Worm (Caenorhabditis elegans) whole organism, L3 larva: ENCODE data around the gene ZK666.8.
A peak's percentile ranks its signal among the peaks of the same experiment; 100 is the strongest.

Experiments used
- R02D3.7 ChIP-seq: fragments of 150-350 bp; optimal IDR thresholded peaks from 2 replicates; lab custom pipeline; 2014; ENCODE audit warnings: missing biosample characterization, missing genetic modification characterization
- ZK546.5 ChIP-seq: sonication (generic microtip); optimal IDR thresholded peaks from 2 replicates; lab custom pipeline; 2017; ENCODE audit warnings: missing biosample characterization, missing genetic modification characterization
- aly-2 ChIP-seq: fragments of 150-350 bp; optimal IDR thresholded peaks from 2 replicates; lab custom pipeline; 2014; ENCODE audit warnings: missing biosample characterization, missing genetic modification characterization
- ama-1 ChIP-seq: fragments of 150-350 bp; optimal IDR thresholded peaks from 2 replicates; lab custom pipeline; 2018
- ceh-16 ChIP-seq: sonication (generic microtip); optimal IDR thresholded peaks from 2 replicates; lab custom pipeline; 2017; ENCODE audit warnings: missing biosample characterization, missing genetic modification characterization
- ceh-28 ChIP-seq: fragments of 150-350 bp; optimal IDR thresholded peaks from 2 replicates; lab custom pipeline; 2014; ENCODE audit warnings: missing biosample characterization, missing genetic modification reagents, missing genetic modification characterization
- ceh-82 ChIP-seq: fragments of 150-350 bp; optimal IDR thresholded peaks from 2 replicates; lab custom pipeline; 2014; ENCODE audit warnings: missing biosample characterization, missing genetic modification characterization
- ceh-9 ChIP-seq: sonication (generic microtip); optimal IDR thresholded peaks from 2 replicates; lab custom pipeline; 2018; ENCODE audit warnings: missing biosample characterization, missing genetic modification characterization
- daf-12 ChIP-seq: fragments of 150-350 bp; optimal IDR thresholded peaks from 2 replicates; lab custom pipeline; 2014; ENCODE audit warnings: missing biosample characterization, missing genetic modification reagents, missing genetic modification characterization
- egl-27 ChIP-seq: sonication (generic microtip); optimal IDR thresholded peaks from 4 replicates; lab custom pipeline; 2017; ENCODE audit warnings: missing biosample characterization, missing genetic modification reagents, missing genetic modification characterization
- egl-5 ChIP-seq: fragments of 150-350 bp; optimal IDR thresholded peaks from 2 replicates; lab custom pipeline; 2017; ENCODE audit warnings: missing biosample characterization, missing genetic modification reagents, missing genetic modification characterization, inconsistent platforms
- elt-1 ChIP-seq: fragments of 150-350 bp; optimal IDR thresholded peaks from 2 replicates; lab custom pipeline; 2014; ENCODE audit warnings: missing biosample characterization, missing genetic modification characterization
- elt-2 ChIP-seq: sonication (generic microtip); optimal IDR thresholded peaks from 2 replicates; lab custom pipeline; 2016; ENCODE audit warnings: missing genetic modification reagents, mild to moderate bottlenecking, missing genetic modification characterization, missing compliant biosample characterization
- elt-3 ChIP-seq, 3 experiments: fragments of 150-350 bp in 1 of 3; sonication (generic microtip) in 2 of 3; optimal IDR thresholded peaks; 2 replicates in 2 of 3; 4 replicates in 1 of 3; lab custom pipeline; 2014 to 2017; ENCODE audit warnings: missing biosample characterization in 3 of 3, missing genetic modification characterization in 3 of 3
- eor-1 ChIP-seq, 2 experiments: fragments of 150-350 bp; optimal IDR thresholded peaks; 2 replicates each; lab custom pipeline; 2014 to 2018; ENCODE audit warnings: missing biosample characterization in 2 of 2, missing genetic modification characterization in 2 of 2
- fkh-10 ChIP-seq: sonication (generic microtip); optimal IDR thresholded peaks from 2 replicates; lab custom pipeline; 2017; ENCODE audit warnings: missing biosample characterization, missing genetic modification reagents, missing genetic modification characterization
- fkh-2 ChIP-seq: fragments of 150-350 bp; optimal IDR thresholded peaks from 2 replicates; lab custom pipeline; 2014; ENCODE audit warnings: missing biosample characterization, missing genetic modification reagents, missing genetic modification characterization
- fos-1 ChIP-seq: fragments of 150-350 bp; optimal IDR thresholded peaks from 2 replicates; lab custom pipeline; 2014; ENCODE audit warnings: missing biosample characterization, missing genetic modification characterization
- hmg-11 ChIP-seq: sonication (generic microtip); optimal IDR thresholded peaks from 2 replicates; lab custom pipeline; 2016; ENCODE audit warnings: missing genetic modification characterization, missing compliant biosample characterization
- jun-1 ChIP-seq: fragments of 150-350 bp; optimal IDR thresholded peaks from 2 replicates; lab custom pipeline; 2014; ENCODE audit warnings: missing biosample characterization, missing genetic modification reagents, missing genetic modification characterization
- lin-15B ChIP-seq: fragments of 150-350 bp; optimal IDR thresholded peaks from 2 replicates; lab custom pipeline; 2014; ENCODE audit warnings: missing biosample characterization, missing genetic modification characterization
- lin-39 ChIP-seq: fragments of 150-350 bp; optimal IDR thresholded peaks from 2 replicates; lab custom pipeline; 2018; ENCODE audit warnings: missing biosample characterization, missing genetic modification reagents, missing genetic modification characterization
- lsy-12 ChIP-seq: sonication (generic microtip); optimal IDR thresholded peaks from 2 replicates; lab custom pipeline; 2016; ENCODE audit warnings: mild to moderate bottlenecking, missing genetic modification characterization, missing compliant biosample characterization
- mdl-1 ChIP-seq: fragments of 150-350 bp; optimal IDR thresholded peaks from 2 replicates; lab custom pipeline; 2014; ENCODE audit warnings: missing biosample characterization, missing genetic modification characterization
- mml-1 ChIP-seq: fragments of 150-350 bp; sonication (generic microtip); optimal IDR thresholded peaks from 3 replicates; lab custom pipeline; 2014; ENCODE audit warnings: missing biosample characterization, missing genetic modification characterization
- nfya-1 ChIP-seq: sonication (generic microtip); optimal IDR thresholded peaks from 2 replicates; lab custom pipeline; 2017; ENCODE audit warnings: missing genetic modification characterization, mild to moderate bottlenecking, missing compliant biosample characterization, antibody characterized with exemption, moderate library complexity; ENCODE audit not compliant: insufficient read depth
- nhr-11 ChIP-seq: fragments of 150-350 bp; optimal IDR thresholded peaks from 2 replicates; lab custom pipeline; 2014; ENCODE audit warnings: missing biosample characterization, missing genetic modification characterization
- nhr-12 ChIP-seq: fragments of 150-350 bp; optimal IDR thresholded peaks from 2 replicates; lab custom pipeline; 2014; ENCODE audit warnings: missing biosample characterization, missing genetic modification characterization
- nhr-23 ChIP-seq: fragments of 150-350 bp; optimal IDR thresholded peaks from 2 replicates; lab custom pipeline; 2014; ENCODE audit warnings: missing biosample characterization, missing genetic modification reagents, missing genetic modification characterization
- nhr-237 ChIP-seq: fragments of 150-350 bp; optimal IDR thresholded peaks from 2 replicates; lab custom pipeline; 2014; ENCODE audit warnings: missing biosample characterization, missing genetic modification characterization
- nhr-25 ChIP-seq: sonication (generic microtip); optimal IDR thresholded peaks from 2 replicates; lab custom pipeline; 2017; ENCODE audit warnings: missing biosample characterization, missing genetic modification characterization
- nhr-28 ChIP-seq: fragments of 150-350 bp; optimal IDR thresholded peaks from 2 replicates; lab custom pipeline; 2014; ENCODE audit warnings: missing biosample characterization, missing genetic modification characterization
- nhr-43 ChIP-seq: sonication (generic microtip); optimal IDR thresholded peaks from 2 replicates; lab custom pipeline; 2016; ENCODE audit warnings: mild to moderate bottlenecking, missing genetic modification characterization, missing compliant biosample characterization; ENCODE audit not compliant: poor library complexity, severe bottlenecking
- nhr-67 ChIP-seq: fragments of 150-350 bp; optimal IDR thresholded peaks from 2 replicates; lab custom pipeline; 2014; ENCODE audit warnings: missing biosample characterization, missing genetic modification characterization
- nhr-76 ChIP-seq: fragments of 150-350 bp; sonication (generic microtip); optimal IDR thresholded peaks from 5 replicates; lab custom pipeline; 2014; ENCODE audit warnings: missing biosample characterization, missing genetic modification characterization
- nhr-77 ChIP-seq: fragments of 150-350 bp; optimal IDR thresholded peaks from 2 replicates; lab custom pipeline; 2014; ENCODE audit warnings: missing biosample characterization, missing genetic modification characterization
- pha-4 ChIP-seq: fragments of 150-350 bp; optimal IDR thresholded peaks from 2 replicates; lab custom pipeline; 2014; ENCODE audit warnings: missing biosample characterization, missing genetic modification reagents, missing genetic modification characterization
- pqm-1 ChIP-seq: fragments of 150-350 bp; optimal IDR thresholded peaks from 2 replicates; lab custom pipeline; 2017; ENCODE audit warnings: missing biosample characterization, missing genetic modification characterization, inconsistent platforms
- sea-2 ChIP-seq: fragments of 150-350 bp; sonication (generic microtip); optimal IDR thresholded peaks from 4 replicates; lab custom pipeline; 2014; ENCODE audit warnings: missing biosample characterization, missing genetic modification reagents, missing genetic modification characterization
- skn-1 ChIP-seq: fragments of 150-350 bp; optimal IDR thresholded peaks from 2 replicates; lab custom pipeline; 2014; ENCODE audit warnings: missing biosample characterization, missing genetic modification characterization
- snpc-4 ChIP-seq: fragments of 150-350 bp; optimal IDR thresholded peaks from 2 replicates; lab custom pipeline; 2014; ENCODE audit warnings: missing biosample characterization, missing genetic modification characterization
- tbx-2 ChIP-seq: sonication (generic microtip); optimal IDR thresholded peaks from 2 replicates; lab custom pipeline; 2016; ENCODE audit warnings: mild to moderate bottlenecking, missing genetic modification characterization, missing compliant biosample characterization
- unc-39 ChIP-seq: sonication (generic microtip); optimal IDR thresholded peaks from 4 replicates; lab custom pipeline; 2017; ENCODE audit warnings: missing biosample characterization, missing genetic modification characterization
- unc-62 ChIP-seq: fragments of 150-350 bp; sonication (generic microtip); optimal IDR thresholded peaks from 4 replicates; lab custom pipeline; 2014; ENCODE audit warnings: missing biosample characterization, missing genetic modification reagents, missing genetic modification characterization
- zag-1 ChIP-seq: fragments of 150-350 bp; optimal IDR thresholded peaks from 2 replicates; lab custom pipeline; 2014; ENCODE audit warnings: missing biosample characterization, missing genetic modification characterization
- ztf-11 ChIP-seq: fragments of 150-350 bp; optimal IDR thresholded peaks from 2 replicates; lab custom pipeline; 2014; ENCODE audit warnings: missing biosample characterization, missing genetic modification characterization
- ztf-4 ChIP-seq: fragments of 150-350 bp; optimal IDR thresholded peaks from 2 replicates; lab custom pipeline; 2014; ENCODE audit warnings: missing biosample characterization, missing genetic modification characterization

Gene ZK666.8

ce11 chrII:10502491-10503063 lies 9.6 kb upstream of the ZK666.8 start, which contains the start of gene myrf-1:
myrf-1 (minus strand) TSS chrII:10502541.
- TF ChIP-seq nhr-23 (tag; lab: Kevin White, UChicago) (peak; percentile 91), nhr-237 (tag; lab: Kevin White, UChicago) (no peak), sea-2 (GFP tag; lab: Kevin White, UChicago) (peak; percentile 39), ceh-16 (tag; lab: Kevin White, UChicago) (no peak), nhr-77 (peak; percentile 47), ceh-82 (tag; lab: Kevin White, UChicago) (peak; percentile 43), egl-27 (tag; lab: Kevin White, UChicago) (no peak), unc-39 (no peak), nhr-67 (tag; lab: Kevin White, UChicago) (peak; percentile 3), lsy-12 (tag; lab: Kevin White, UChicago) (peak; percentile 92), aly-2 (tag; lab: Kevin White, UChicago) (no peak), unc-62 (GFP tag; lab: Kevin White, UChicago) (peak; percentile 83), nhr-25 (tag; lab: Kevin White, UChicago) (peak; percentile 77), ztf-11 (tag; lab: Kevin White, UChicago) (no peak), pqm-1 (tag; lab: Kevin White, UChicago) (peak; percentile 8), daf-12 (tag; lab: Kevin White, UChicago) (no peak), lin-15B (peak; percentile 64), nhr-28 (tag; lab: Kevin White, UChicago) (no peak), R02D3.7 (tag; lab: Kevin White, UChicago) (peak; percentile 53), jun-1 (tag; lab: Kevin White, UChicago) (peak; percentile 62), tbx-2 (peak; percentile 88), nhr-11 (peak; percentile 87), nfya-1 (peak; percentile 90), nhr-12 (tag; lab: Kevin White, UChicago) (no peak), ZK546.5 (no peak), fkh-2 (tag; lab: Kevin White, UChicago) (no peak), nhr-76 (tag; lab: Kevin White, UChicago) (no peak), skn-1 (tag; lab: Kevin White, UChicago) (peak; percentile 61), fkh-10 (GFP tag; lab: Kevin White, UChicago) (peak; percentile 17), nhr-43 (peak; percentile 74), ztf-4 (no peak), ceh-28 (peak; percentile 84), elt-3 (tag; optimal IDR thresholded peaks at IDR 0.05; lab: Kevin White, UChicago) (peak in 2 of 3 experiments; percentile 18 to 35), ama-1 (peak; percentile 67), ceh-9 (tag; lab: Kevin White, UChicago) (no peak), mdl-1 (tag; lab: Kevin White, UChicago) (peak; percentile 70), snpc-4 (peak; percentile 33), pha-4 (peak; percentile 92), egl-5 (tag; lab: Kevin White, UChicago) (peak; percentile 85), zag-1 (tag; lab: Kevin White, UChicago) (peak; percentile 57), elt-1 (tag; lab: Kevin White, UChicago) (peak; percentile 56), elt-2 (tag; lab: Kevin White, UChicago) (peak; percentile 80), lin-39 (tag; lab: Kevin White, UChicago) (peak; percentile 96), eor-1 (tag; optimal IDR thresholded peaks at IDR 0.05; lab: Kevin White, UChicago) (no peak), hmg-11 (tag; lab: Kevin White, UChicago) (peak; percentile 99), mml-1 (tag; lab: Kevin White, UChicago) (no peak), fos-1 (peak; percentile 48)
